Worm (Caenorhabditis elegans) whole organism, late embryonic: ENCODE measurements around the gene irld-67.

Experiments
- C08G9.2 ChIP-seq: sonication (generic microtip); optimal IDR thresholded peaks from 2 replicates; lab custom pipeline; 2016; ENCODE audit warnings: mild to moderate bottlenecking, missing genetic modification characterization, moderate library complexity, missing compliant biosample characterization
- T23F11.4 ChIP-seq: fragments of 200-800 bp; sonication (Bioruptor generic); optimal IDR thresholded peaks from 2 replicates; lab custom pipeline; 2018; ENCODE audit warnings: mild to moderate bottlenecking, missing genetic modification characterization, missing compliant biosample characterization
- ceh-14 ChIP-seq: sonication (generic microtip); optimal IDR thresholded peaks from 2 replicates; lab custom pipeline; 2016; ENCODE audit warnings: missing genotype, missing genetic modification characterization, missing compliant biosample characterization
- ceh-48 ChIP-seq: sonication (generic microtip); optimal IDR thresholded peaks from 2 replicates; lab custom pipeline; 2016; ENCODE audit warnings: missing genetic modification characterization, inconsistent platforms, missing compliant biosample characterization
- che-1 ChIP-seq: sonication (generic microtip); optimal IDR thresholded peaks from 2 replicates; lab custom pipeline; 2016; ENCODE audit warnings: mild to moderate bottlenecking, missing genetic modification characterization, missing compliant biosample characterization
- fax-1 ChIP-seq: sonication (generic microtip); optimal IDR thresholded peaks from 2 replicates; lab custom pipeline; 2016; ENCODE audit warnings: missing genotype, missing genetic modification characterization, missing compliant biosample characterization
- unc-3 ChIP-seq, 2 experiments: fragments of 200-800 bp in 1 of 2; sonication (Bioruptor generic) in 1 of 2; sonication (generic microtip) in 1 of 2; conservative IDR thresholded peaks in 1 of 2; optimal IDR thresholded peaks in 1 of 2; 2 replicates each; pipeline versions ENCODE4 v1.3.6 to Lab custom; 2016 to 2022; ENCODE audit warnings: missing compliant biosample characterization in 2 of 2, missing genetic modification characterization in 2 of 2, missing genetic modification reagents in 1 of 2
- unc-42 ChIP-seq: sonication (generic microtip); optimal IDR thresholded peaks from 2 replicates; lab custom pipeline; 2016; ENCODE audit warnings: missing genotype, missing genetic modification characterization, missing compliant biosample characterization

irld-67 gene

DNA sequence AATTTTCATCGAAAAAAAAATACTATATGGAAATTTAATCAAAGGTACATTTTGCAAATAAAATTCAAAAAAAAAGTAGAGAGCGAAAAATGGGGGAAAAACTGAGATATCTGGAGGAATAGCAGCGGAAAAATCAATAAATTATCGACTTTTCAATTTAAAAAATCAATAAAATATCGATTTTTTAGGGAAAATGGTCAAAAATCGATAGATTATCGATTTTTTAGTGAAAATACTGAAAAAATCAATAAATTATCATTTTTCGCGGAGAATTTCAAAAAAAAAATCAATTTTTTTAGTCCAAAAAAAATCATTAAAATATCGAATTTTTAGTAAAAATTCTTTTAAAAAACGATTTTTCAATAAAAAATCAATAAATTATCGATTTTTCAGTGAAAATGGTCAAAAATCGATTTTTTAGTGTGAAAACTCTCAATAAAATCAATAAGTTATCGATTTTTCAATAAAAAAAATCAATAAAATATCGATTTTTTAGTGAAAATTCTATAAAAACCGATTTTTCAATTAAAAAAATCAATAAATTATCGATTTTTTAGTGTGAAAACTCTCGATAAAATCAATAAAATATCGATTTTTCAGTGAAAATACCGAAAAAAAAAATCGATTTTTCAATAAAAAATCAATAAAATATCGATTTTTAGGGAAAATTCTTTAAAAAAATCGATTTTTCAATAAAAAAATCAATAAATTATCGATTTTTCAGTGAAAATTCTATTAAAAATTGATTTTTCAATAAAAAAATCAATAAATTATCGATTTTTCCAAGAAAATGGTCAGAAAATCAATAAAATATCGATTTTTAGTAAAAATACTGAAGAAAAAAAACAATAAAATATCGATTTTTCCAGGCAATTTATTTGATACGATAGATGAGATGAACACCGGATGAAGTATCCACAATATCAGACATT is 48.5 kb downstream of the irld-67 start:
- TF ChIP-seq ceh-14 (tag; lab: Kevin White, UChicago) (no peak), unc-42 (tag; lab: Kevin White, UChicago) (no peak), C08G9.2 (tag; lab: Kevin White, UChicago) (no peak), unc-3 (GFP tag; conservative IDR thresholded peaks at IDR 0.05; lab: Robert Waterston, UW) (no peak), unc-3 (tag; optimal IDR thresholded peaks at IDR 0.05; lab: Kevin White, UChicago) (no peak), ceh-48 (tag; lab: Kevin White, UChicago) (peak; percentile 23), fax-1 (tag; lab: Kevin White, UChicago) (no peak)

ce11 chrII:2884810-2885209 is 49.4 kb downstream of the irld-67 start, which contains the start of gene pigw-1:
Gene pigw-1, minus strand, starts transcription at chrII:2884910.
- TF ChIP-seq T23F11.4 (GFP tag; lab: Kevin White, UChicago) (no peak), che-1 (no peak)
